Worm (Caenorhabditis elegans): ENCODE measurements around the gene tmem-131.

tmem-131 gene

ce11 chrIII:4998111-4998859 is at the start of gene tmem-131:
Gene tmem-131, minus strand, starts transcription at chrIII:4998161.
- TF ChIP-seq klf-2 (GFP tag; conservative IDR thresholded peaks at IDR 0.05) (no peak), med-1 (GFP tag; optimal IDR thresholded peaks at IDR 0.05; ENCODE audit: insufficient read depth) (no peak), flt-1 (GFP tag; IDR thresholded peaks at IDR 0.05) (no peak), cog-1 (tag; optimal IDR thresholded peaks at IDR 0.05) (no peak), ztf-23 (GFP tag; IDR thresholded peaks at IDR 0.05) (no peak), T22C8.4 (GFP tag; IDR thresholded peaks at IDR 0.05) (peak; percentile 57; the same call in 1 of the 2 replicates), ref-1 (GFP tag; conservative IDR thresholded peaks at IDR 0.05) (no peak)

DNA sequence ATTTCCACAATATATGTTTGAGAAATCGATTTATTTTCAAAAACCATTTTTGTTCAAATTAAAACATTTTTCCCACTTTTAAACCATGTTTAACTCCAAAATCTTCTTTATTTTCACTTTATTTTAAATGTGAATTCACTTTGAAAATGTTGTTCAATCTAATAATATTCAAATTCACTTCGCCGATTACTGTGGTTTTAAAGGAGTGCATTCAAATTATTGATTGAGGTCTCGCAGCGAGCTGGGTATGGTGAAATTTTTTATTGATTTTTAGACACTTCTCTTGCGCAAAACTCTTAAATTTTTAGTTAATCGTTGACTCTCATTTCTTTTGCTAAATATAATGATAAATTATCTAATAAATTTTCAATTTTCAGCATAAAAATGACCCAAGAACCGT is 49.8 kb upstream of the tmem-131 start, which contains the start of gene C45G9.5:
C45G9.5 (plus strand) TSS at position 378 of the 400 bp plus-strand sequence.
- no peak for TF ChIP-seq ztf-29 (GFP tag; IDR thresholded peaks at IDR 0.05)
- no peak for TF ChIP-seq ztf-23 (GFP tag; IDR thresholded peaks at IDR 0.05)
- TF ChIP-seq flt-1 (GFP tag; IDR thresholded peaks at IDR 0.05) = no peak
- TF ChIP-seq cog-1 (tag; optimal IDR thresholded peaks at IDR 0.05) = no peak
- TF ChIP-seq med-1 (GFP tag; optimal IDR thresholded peaks at IDR 0.05; ENCODE audit: insufficient read depth) = no peak
- TF ChIP-seq T22C8.4 (GFP tag; IDR thresholded peaks at IDR 0.05) = no peak
- no peak for TF ChIP-seq ref-1 (GFP tag; conservative IDR thresholded peaks at IDR 0.05)

DNA sequence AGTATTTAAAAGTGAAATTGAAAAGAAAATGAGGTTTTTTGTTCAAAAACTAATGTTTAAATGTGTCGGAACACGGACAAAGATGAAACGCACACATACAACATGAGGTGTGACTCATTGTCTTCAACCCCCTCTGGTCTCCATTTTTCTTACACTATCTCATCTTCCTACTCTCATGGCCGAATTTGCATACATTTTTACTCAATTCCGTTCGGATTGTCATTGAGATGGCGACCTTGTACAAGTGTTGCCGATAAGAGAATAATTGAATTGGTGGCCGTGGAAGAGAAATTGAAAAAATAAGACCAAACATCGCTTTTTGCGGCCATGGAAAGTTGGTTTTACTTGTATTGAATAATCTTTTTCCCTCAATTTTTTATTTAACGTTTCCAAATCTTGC is 49.2 kb upstream of the tmem-131 start, which contains the start of gene txbp-3:
txbp-3 (minus strand) TSS at position 285 of the 400 bp plus-strand sequence.
- TF ChIP-seq tab-1 (GFP tag; IDR thresholded peaks at IDR 0.05) (no peak), ztf-23 (GFP tag; IDR thresholded peaks at IDR 0.05) (peak; percentile 71), T22C8.4 (GFP tag; IDR thresholded peaks at IDR 0.05) (no peak), cog-1 (tag; optimal IDR thresholded peaks at IDR 0.05) (peak; percentile 21), med-1 (GFP tag; optimal IDR thresholded peaks at IDR 0.05; ENCODE audit: insufficient read depth) (no peak)

DNA sequence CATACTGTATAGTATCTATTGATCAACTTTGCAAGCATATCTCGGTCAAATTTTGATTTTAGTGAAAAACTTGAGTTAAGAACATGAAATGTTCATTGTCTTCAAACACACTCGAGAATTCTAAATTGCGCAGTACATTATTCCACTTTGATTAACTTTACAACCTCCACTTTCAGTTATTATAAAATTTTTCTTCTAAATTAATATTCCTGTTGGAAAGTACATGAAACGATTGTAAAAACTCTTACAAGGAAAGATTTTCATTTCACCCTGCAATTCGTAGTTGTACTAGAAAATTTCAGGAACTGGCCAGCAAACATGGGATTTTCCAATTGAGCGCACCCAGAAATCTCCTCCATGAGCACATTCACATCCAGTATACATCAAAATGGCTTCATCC is 46.7 kb upstream of the tmem-131 start, which contains the start of gene C45G9.14:
C45G9.14 (plus strand) TSS at position 301 of the 400 bp plus-strand sequence.
- TF ChIP-seq klf-2 (GFP tag; conservative IDR thresholded peaks at IDR 0.05) (no peak), ztf-23 (GFP tag; IDR thresholded peaks at IDR 0.05) (no peak), flt-1 (GFP tag; IDR thresholded peaks at IDR 0.05) (no peak), tab-1 (GFP tag; IDR thresholded peaks at IDR 0.05) (no peak), med-1 (GFP tag; optimal IDR thresholded peaks at IDR 0.05; ENCODE audit: insufficient read depth) (no peak), ztf-29 (GFP tag; IDR thresholded peaks at IDR 0.05) (no peak), cog-1 (tag; optimal IDR thresholded peaks at IDR 0.05) (no peak), ref-1 (GFP tag; conservative IDR thresholded peaks at IDR 0.05) (no peak), T22C8.4 (GFP tag; IDR thresholded peaks at IDR 0.05) (no peak)

- TF ChIP-seq ref-1 (GFP tag; conservative IDR thresholded peaks at IDR 0.05) (no peak), cog-1 (tag; optimal IDR thresholded peaks at IDR 0.05) (no peak), med-1 (GFP tag; optimal IDR thresholded peaks at IDR 0.05; ENCODE audit: insufficient read depth) (no peak), ztf-23 (GFP tag; IDR thresholded peaks at IDR 0.05) (no peak), T22C8.4 (GFP tag; IDR thresholded peaks at IDR 0.05) (no peak), ztf-29 (GFP tag; IDR thresholded peaks at IDR 0.05) (no peak), tab-1 (GFP tag; IDR thresholded peaks at IDR 0.05) (no peak), flt-1 (GFP tag; IDR thresholded peaks at IDR 0.05) (no peak), klf-2 (GFP tag; conservative IDR thresholded peaks at IDR 0.05) (no peak)
Observed at ce11 chrIII:5042112-5042511, 44.2 kb upstream of the tmem-131 start, which contains the start of gene nlp-43. Gene nlp-43, plus strand, starts transcription at chrIII:5042412.

DNA sequence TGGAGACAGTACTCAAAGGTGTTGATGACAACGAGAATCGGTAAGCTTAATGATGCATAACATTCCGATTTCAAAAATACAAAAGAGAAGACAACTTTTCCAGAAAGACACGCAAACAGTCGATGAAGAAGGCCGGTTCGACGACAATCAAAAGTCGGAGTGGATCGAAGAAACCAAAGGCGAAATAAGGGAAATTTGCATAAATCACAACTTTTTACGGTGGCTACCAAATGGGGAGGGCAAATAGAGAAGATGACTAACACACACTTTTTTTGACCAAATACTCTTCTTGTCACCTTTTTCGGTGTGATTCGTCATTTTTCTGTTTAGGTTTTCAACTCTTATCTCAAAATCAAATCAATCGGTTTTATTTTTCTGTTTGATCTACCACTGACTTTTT is 38.2 kb upstream of the tmem-131 start, which contains the start of gene C45G9.6:
C45G9.6 (plus strand) TSS at position 301 of the 400 bp plus-strand sequence.
- TF ChIP-seq T22C8.4 (GFP tag; IDR thresholded peaks at IDR 0.05) = no peak
- TF ChIP-seq med-1 (GFP tag; optimal IDR thresholded peaks at IDR 0.05; ENCODE audit: insufficient read depth) = no peak
- no peak for TF ChIP-seq cog-1 (tag; optimal IDR thresholded peaks at IDR 0.05)
- TF ChIP-seq ztf-29 (GFP tag; IDR thresholded peaks at IDR 0.05) = no peak
- no peak for TF ChIP-seq ztf-23 (GFP tag; IDR thresholded peaks at IDR 0.05)
- TF ChIP-seq klf-2 (GFP tag; conservative IDR thresholded peaks at IDR 0.05) = no peak
- TF ChIP-seq ref-1 (GFP tag; conservative IDR thresholded peaks at IDR 0.05) = no peak
- TF ChIP-seq flt-1 (GFP tag; IDR thresholded peaks at IDR 0.05) = no peak

DNA sequence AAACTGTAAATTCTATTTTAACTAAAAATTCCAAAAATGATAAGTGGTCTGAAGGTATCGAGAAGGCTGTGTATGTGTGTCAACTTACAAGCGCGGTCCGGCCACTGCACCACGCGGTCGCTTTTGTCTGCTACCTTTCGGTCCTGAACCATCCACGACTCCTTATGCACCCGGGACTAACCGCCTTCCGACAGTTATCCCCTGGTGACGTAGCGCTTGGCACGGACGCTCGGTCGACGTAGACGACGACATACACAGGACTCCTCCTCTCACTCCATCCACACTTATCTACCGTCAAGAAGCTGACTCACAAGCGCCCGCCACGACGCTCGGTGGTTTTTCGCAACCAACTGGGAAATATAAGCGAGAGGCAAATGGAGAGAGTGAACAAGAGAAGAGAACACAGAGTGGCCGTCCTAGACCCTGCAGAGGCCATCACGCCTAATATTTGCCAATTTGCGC is 33.4 kb upstream of the tmem-131 start:
- TF ChIP-seq cog-1 (tag; optimal IDR thresholded peaks at IDR 0.05) (peak; percentile 78), T22C8.4 (GFP tag; IDR thresholded peaks at IDR 0.05) (peak; percentile 85), flt-1 (GFP tag; IDR thresholded peaks at IDR 0.05) (peak; percentile 94), ref-1 (GFP tag; conservative IDR thresholded peaks at IDR 0.05) (peak; percentile 82), med-1 (GFP tag; optimal IDR thresholded peaks at IDR 0.05; ENCODE audit: insufficient read depth) (peak; percentile 29), klf-2 (GFP tag; conservative IDR thresholded peaks at IDR 0.05) (peak; percentile 87), ztf-23 (GFP tag; IDR thresholded peaks at IDR 0.05) (peak; percentile 95), tab-1 (GFP tag; IDR thresholded peaks at IDR 0.05) (peak; percentile 91), ztf-29 (GFP tag; IDR thresholded peaks at IDR 0.05) (peak; percentile 90)

DNA sequence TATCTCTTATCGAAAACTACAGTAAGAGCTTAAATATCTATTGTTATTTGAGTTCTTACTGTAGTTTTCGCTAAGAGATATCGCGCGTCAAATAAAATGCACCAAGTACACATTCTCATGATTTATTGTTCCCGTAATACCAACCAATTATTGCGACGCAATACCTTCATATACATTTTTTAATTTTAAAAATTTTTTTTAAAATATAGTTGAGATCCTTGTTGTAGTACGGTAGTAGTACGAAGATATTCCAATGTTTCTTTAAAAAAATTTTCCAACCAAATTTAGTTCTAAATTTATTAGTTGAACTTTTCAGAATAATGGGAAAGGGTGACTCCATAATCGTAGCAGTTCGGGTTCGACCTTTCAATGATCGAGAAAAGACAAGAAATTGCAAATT is 32.7 kb upstream of the tmem-131 start, which contains the start of gene klp-6:
klp-6 (plus strand) TSS at position 301 of the 400 bp plus-strand sequence.
- TF ChIP-seq flt-1 (GFP tag; IDR thresholded peaks at IDR 0.05) (no peak), klf-2 (GFP tag; conservative IDR thresholded peaks at IDR 0.05) (no peak), tab-1 (GFP tag; IDR thresholded peaks at IDR 0.05) (no peak), ref-1 (GFP tag; conservative IDR thresholded peaks at IDR 0.05) (no peak), cog-1 (tag; optimal IDR thresholded peaks at IDR 0.05) (no peak), ztf-29 (GFP tag; IDR thresholded peaks at IDR 0.05) (no peak), med-1 (GFP tag; optimal IDR thresholded peaks at IDR 0.05; ENCODE audit: insufficient read depth) (no peak), T22C8.4 (GFP tag; IDR thresholded peaks at IDR 0.05) (no peak)

DNA sequence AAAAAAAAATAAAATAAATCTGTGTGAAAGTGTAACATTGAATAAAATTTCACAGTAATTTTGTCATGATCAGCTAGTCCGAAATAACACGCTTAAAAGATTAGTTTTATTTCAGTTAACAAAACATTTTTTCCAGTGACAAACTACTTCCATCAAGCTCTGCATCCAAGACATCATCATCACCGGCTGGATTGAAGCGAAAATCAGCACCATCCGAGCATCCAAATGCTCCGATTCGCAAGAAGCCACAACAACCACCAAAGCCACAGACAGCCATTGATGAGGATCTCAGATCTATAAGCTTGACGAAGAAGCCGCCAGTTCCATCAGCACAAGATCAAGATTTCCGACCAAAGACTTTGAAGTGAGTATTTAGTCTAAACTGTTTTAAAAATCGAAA is 29.3 kb upstream of the tmem-131 start:
- TF ChIP-seq tab-1 (GFP tag; IDR thresholded peaks at IDR 0.05) (no peak), T22C8.4 (GFP tag; IDR thresholded peaks at IDR 0.05) (no peak), med-1 (GFP tag; optimal IDR thresholded peaks at IDR 0.05; ENCODE audit: insufficient read depth) (no peak), cog-1 (tag; optimal IDR thresholded peaks at IDR 0.05) (no peak), ztf-29 (GFP tag; IDR thresholded peaks at IDR 0.05) (no peak), klf-2 (GFP tag; conservative IDR thresholded peaks at IDR 0.05) (no peak), ztf-23 (GFP tag; IDR thresholded peaks at IDR 0.05) (no peak), ref-1 (GFP tag; conservative IDR thresholded peaks at IDR 0.05) (no peak), flt-1 (GFP tag; IDR thresholded peaks at IDR 0.05) (no peak)
